Fruit fly (Drosophila melanogaster) whole organism, wandering third instar larva: ENCODE results near the gene Cdc5.

ENCODE experiments used
- CrebA ChIP-seq: fragments of 200-800 bp; sonication (Bioruptor generic); optimal IDR thresholded peaks from 2 replicates; lab custom pipeline; 2016; ENCODE audit warnings: missing biosample characterization, mild to moderate bottlenecking, missing genetic modification characterization, borderline replicate concordance
- br ChIP-seq: fragments of 200-800 bp; sonication (Bioruptor generic); optimal IDR thresholded peaks from 2 replicates; lab custom pipeline; 2016; ENCODE audit warnings: missing biosample characterization, missing genetic modification characterization
- foxo ChIP-seq, 2 experiments: fragments of 200-800 bp; sonication (Bioruptor generic); optimal IDR thresholded peaks; 2 replicates in 1 of 2; 3 replicates in 1 of 2; lab custom pipeline; 2016 to 2017; ENCODE audit warnings: missing biosample characterization in 2 of 2, missing genetic modification characterization in 2 of 2

DNA sequence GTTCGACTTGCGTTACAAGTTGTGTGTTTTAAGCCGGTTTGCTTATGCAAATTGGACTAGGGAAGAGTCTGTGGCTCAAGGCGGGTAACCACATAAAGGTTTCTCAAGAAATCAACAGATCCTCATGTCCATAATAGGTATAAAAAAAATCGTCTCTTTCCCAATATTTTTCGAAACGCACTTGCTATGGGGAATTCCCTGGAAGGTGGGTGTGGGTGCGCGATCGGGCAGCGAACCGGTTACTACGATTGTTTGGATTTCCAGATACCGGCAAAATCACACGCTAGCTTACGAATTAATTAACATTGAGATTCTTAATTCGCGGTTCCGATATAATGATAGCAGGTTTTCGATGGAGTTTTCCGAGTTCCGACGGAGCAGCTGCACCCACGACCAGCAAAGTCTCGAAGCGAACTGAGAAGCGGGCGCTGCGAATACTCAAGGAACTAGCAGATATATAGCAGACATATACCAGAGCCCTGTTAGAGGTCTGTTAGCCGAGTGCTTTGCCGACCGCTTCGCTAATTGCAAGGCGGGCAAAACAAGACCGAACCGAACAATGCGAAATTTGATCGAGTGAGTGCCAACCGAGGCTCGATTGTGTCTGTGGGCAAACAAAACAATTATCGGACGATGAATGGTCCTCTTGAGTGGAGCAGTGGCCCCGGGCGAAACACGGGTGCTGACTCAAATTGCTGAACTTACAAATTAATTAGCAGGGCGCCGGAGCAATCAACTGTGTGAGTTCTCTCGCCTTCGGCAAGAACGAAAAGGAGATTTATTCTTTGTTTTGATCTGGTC is 19.9 kb downstream of the Cdc5 start:
- no peak for TF ChIP-seq CrebA (GFP tag; lab: Kevin White, UChicago)
- TF ChIP-seq br (GFP tag; lab: Kevin White, UChicago), result no peak
- TF ChIP-seq foxo (GFP tag; optimal IDR thresholded peaks at IDR 0.05; lab: Kevin White, UChicago), result no peak
